Fruit fly (Drosophila melanogaster) whole organism, embryonic: ENCODE results near the gene CG6656.

Source experiments
- C15 ChIP-seq: fragments of 200-800 bp; sonication (Bioruptor generic); IDR thresholded peaks from 3 replicates; pipeline ENCODE4 v1.3.6; 2022; ENCODE audit warnings: missing biosample characterization, missing genetic modification characterization
- CG12155 ChIP-seq: fragments of 200-800 bp; sonication (Bioruptor generic); optimal IDR thresholded peaks from 3 replicates; lab custom pipeline; 2016; ENCODE audit warnings: missing biosample characterization, missing genetic modification characterization
- CG12391 ChIP-seq: fragments of 200-800 bp; sonication (Bioruptor generic); optimal IDR thresholded peaks from 3 replicates; lab custom pipeline; 2018; ENCODE audit warnings: missing biosample characterization, mild to moderate bottlenecking, missing genetic modification characterization, moderate library complexity
- CG12659 ChIP-seq: fragments of 200-800 bp; sonication (Bioruptor generic); optimal IDR thresholded peaks from 3 replicates; lab custom pipeline; 2017; ENCODE audit warnings: mild to moderate bottlenecking, missing biosample characterization, missing genetic modification reagents, missing genetic modification characterization
- CG13296 ChIP-seq: fragments of 200-800 bp; sonication (Bioruptor generic); optimal IDR thresholded peaks from 3 replicates; lab custom pipeline; 2018; ENCODE audit warnings: missing biosample characterization, mild to moderate bottlenecking, missing genetic modification characterization
- CG14014 ChIP-seq: fragments of 200-800 bp; sonication (Bioruptor generic); IDR thresholded peaks from 2 replicates; pipeline ENCODE4 v1.3.6; 2022; ENCODE audit warnings: missing biosample characterization, missing genetic modification characterization
- CG15601 ChIP-seq: fragments of 200-800 bp; sonication (Bioruptor generic); optimal IDR thresholded peaks from 3 replicates; lab custom pipeline; 2019; ENCODE audit warnings: missing biosample characterization, mild to moderate bottlenecking, missing genetic modification characterization, moderate library complexity
- CG17359 ChIP-seq: fragments of 200-800 bp; sonication (Bioruptor generic); optimal IDR thresholded peaks from 3 replicates; lab custom pipeline; 2018; ENCODE audit warnings: missing biosample characterization, mild to moderate bottlenecking, missing genetic modification characterization, moderate library complexity
- CG18262 ChIP-seq: fragments of 200-800 bp; optimal IDR thresholded peaks from 3 replicates; lab custom pipeline; 2019; ENCODE audit warnings: missing biosample characterization, mild to moderate bottlenecking, missing genetic modification characterization, moderate library complexity
- CG30020 ChIP-seq: fragments of 200-800 bp; optimal IDR thresholded peaks from 2 replicates; lab custom pipeline; 2019; ENCODE audit warnings: missing biosample characterization, mild to moderate bottlenecking, missing genetic modification characterization, moderate library complexity
- CG30403 ChIP-seq: fragments of 200-800 bp; sonication (Bioruptor generic); optimal IDR thresholded peaks from 3 replicates; lab custom pipeline; 2016; ENCODE audit warnings: missing biosample characterization, missing genetic modification characterization
- CG31441 ChIP-seq: fragments of 200-800 bp; sonication (Bioruptor generic); IDR thresholded peaks from 2 replicates; pipeline ENCODE4 v1.3.6; 2022; ENCODE audit warnings: missing biosample characterization, missing genetic modification characterization
- CG34422 ChIP-seq: fragments of 200-800 bp; sonication (Bioruptor generic); IDR thresholded peaks from 3 replicates; pipeline ENCODE4 v1.3.6; 2022; ENCODE audit warnings: missing biosample characterization, missing genetic modification characterization
- CG3995 ChIP-seq: fragments of 200-800 bp; sonication (Bioruptor generic); optimal IDR thresholded peaks from 3 replicates; lab custom pipeline; 2016; ENCODE audit warnings: missing biosample characterization, missing genetic modification characterization
- CG4282 ChIP-seq: fragments of 200-800 bp; sonication (Bioruptor generic); optimal IDR thresholded peaks from 2 replicates; lab custom pipeline; 2016; ENCODE audit warnings: missing biosample characterization, missing genetic modification characterization
- CG4404 ChIP-seq: fragments of 200-800 bp; sonication (Bioruptor generic); IDR thresholded peaks from 2 replicates; pipeline ENCODE4 v1.3.6; 2022; ENCODE audit warnings: missing biosample characterization, missing genetic modification characterization
- CG4617 ChIP-seq: fragments of 200-800 bp; sonication (Bioruptor generic); optimal IDR thresholded peaks from 3 replicates; lab custom pipeline; 2016; ENCODE audit warnings: missing biosample characterization, missing genetic modification characterization, borderline replicate concordance
- CG5953 ChIP-seq: fragments of 200-800 bp; sonication (Bioruptor generic); IDR thresholded peaks from 2 replicates; pipeline ENCODE4 v1.3.6; 2022; ENCODE audit warnings: missing biosample characterization, missing genetic modification characterization
- CG8089 ChIP-seq: fragments of 200-800 bp; sonication (Bioruptor generic); optimal IDR thresholded peaks from 3 replicates; lab custom pipeline; 2016; ENCODE audit warnings: missing biosample characterization, missing genetic modification characterization
- CG8388 ChIP-seq: fragments of 200-800 bp; sonication (Bioruptor generic); optimal IDR thresholded peaks from 2 replicates; lab custom pipeline; 2019; ENCODE audit warnings: missing biosample characterization, mild to moderate bottlenecking, missing genetic modification characterization, moderate library complexity
- CG8478 ChIP-seq: fragments of >200 bp; optimal IDR thresholded peaks from 2 replicates; lab custom pipeline; 2018
- Chrac-16 ChIP-seq: fragments of 200-800 bp; sonication (Bioruptor generic); optimal IDR thresholded peaks from 3 replicates; lab custom pipeline; 2016; ENCODE audit warnings: missing biosample characterization, missing genetic modification characterization
- Dad ChIP-seq: fragments of 200-800 bp; sonication (Bioruptor generic); optimal IDR thresholded peaks from 3 replicates; lab custom pipeline; 2016; ENCODE audit warnings: missing biosample characterization, missing genetic modification characterization
- Dp ChIP-seq: fragments of 200-800 bp; sonication (Bioruptor generic); optimal IDR thresholded peaks from 2 replicates; lab custom pipeline; 2018; ENCODE audit warnings: missing biosample characterization, mild to moderate bottlenecking, missing genetic modification characterization, moderate library complexity
- HHEX ChIP-seq: fragments of 200-800 bp; sonication (Bioruptor generic); optimal IDR thresholded peaks from 3 replicates; lab custom pipeline; 2017; ENCODE audit warnings: missing biosample characterization, mild to moderate bottlenecking, missing genetic modification characterization, missing genetic modification reagents
- NC2β ChIP-seq: fragments of 200-800 bp; sonication (Bioruptor generic); optimal IDR thresholded peaks from 2 replicates; lab custom pipeline; 2016; ENCODE audit warnings: missing biosample characterization, missing genetic modification characterization
- NK7.1 ChIP-seq: fragments of 200-800 bp; sonication (Bioruptor generic); optimal IDR thresholded peaks from 3 replicates; lab custom pipeline; 2016; ENCODE audit warnings: missing biosample characterization, missing genetic modification characterization
- NfI ChIP-seq: fragments of 200-800 bp; sonication (Bioruptor generic); optimal IDR thresholded peaks from 3 replicates; lab custom pipeline; 2018; ENCODE audit warnings: missing biosample characterization, mild to moderate bottlenecking, missing genetic modification characterization, moderate library complexity
- Side ChIP-seq: fragments of 200-800 bp; sonication (Bioruptor generic); optimal IDR thresholded peaks from 2 replicates; lab custom pipeline; 2016; ENCODE audit warnings: missing biosample characterization, missing genetic modification characterization
- Sin3A ChIP-seq: fragments of >200 bp; optimal IDR thresholded peaks from 2 replicates; lab custom pipeline; 2018
- Sox102F ChIP-seq: fragments of 200-800 bp; sonication (Bioruptor generic); optimal IDR thresholded peaks from 2 replicates; lab custom pipeline; 2018; ENCODE audit warnings: missing biosample characterization, mild to moderate bottlenecking, missing genetic modification characterization, moderate library complexity
- Vsx1 ChIP-seq: fragments of 200-800 bp; sonication (Bioruptor generic); optimal IDR thresholded peaks from 2 replicates; lab custom pipeline; 2017; ENCODE audit warnings: missing biosample characterization, mild to moderate bottlenecking, missing genetic modification characterization, missing genetic modification reagents
- ab ChIP-seq: fragments of 200-800 bp; sonication (Bioruptor generic); optimal IDR thresholded peaks from 2 replicates; lab custom pipeline; 2016; ENCODE audit warnings: missing biosample characterization, missing genetic modification characterization
- br ChIP-seq: fragments of >200 bp; optimal IDR thresholded peaks from 2 replicates; lab custom pipeline; 2017
- cato ChIP-seq: fragments of 200-800 bp; sonication (Bioruptor generic); optimal IDR thresholded peaks from 2 replicates; lab custom pipeline; 2016; ENCODE audit warnings: missing biosample characterization, missing genetic modification characterization, borderline replicate concordance
- esg ChIP-seq: fragments of 200-800 bp; sonication (Bioruptor generic); conservative IDR thresholded peaks from 2 replicates; pipeline ENCODE4 v1.3.6; 2022; ENCODE audit warnings: missing biosample characterization, missing genetic modification characterization
- gcm2 ChIP-seq: fragments of 200-800 bp; sonication (Bioruptor generic); optimal IDR thresholded peaks from 2 replicates; lab custom pipeline; 2016; ENCODE audit warnings: missing biosample characterization, missing genetic modification characterization
- gem ChIP-seq: fragments of 200-800 bp; sonication (Bioruptor generic); optimal IDR thresholded peaks from 2 replicates; lab custom pipeline; 2019; ENCODE audit warnings: missing biosample characterization, mild to moderate bottlenecking, missing genetic modification characterization, moderate library complexity
- jigr1 ChIP-seq: fragments of 200-800 bp; sonication (Bioruptor generic); IDR thresholded peaks from 3 replicates; pipeline ENCODE4 v1.3.6; 2022; ENCODE audit warnings: missing biosample characterization, missing genetic modification characterization
- kah ChIP-seq: fragments of 200-800 bp; sonication (Bioruptor generic); optimal IDR thresholded peaks from 2 replicates; lab custom pipeline; 2018; ENCODE audit warnings: missing biosample characterization, mild to moderate bottlenecking, missing genetic modification characterization
- lola ChIP-seq, 3 experiments: fragments of >200 bp in 2 of 3; fragments of 200-800 bp in 1 of 3; sonication (Bioruptor generic) in 1 of 3; optimal IDR thresholded peaks; 2 replicates each; lab custom pipeline; 2017 to 2019; ENCODE audit warnings: missing biosample characterization in 3 of 3, missing genetic modification characterization in 3 of 3, mild to moderate bottlenecking in 1 of 3, moderate library complexity in 1 of 3
- luna ChIP-seq: fragments of 200-800 bp; sonication (Bioruptor generic); optimal IDR thresholded peaks from 2 replicates; lab custom pipeline; 2016; ENCODE audit warnings: missing biosample characterization, missing genetic modification characterization
- peb ChIP-seq: fragments of 200-800 bp; sonication (Bioruptor generic); IDR thresholded peaks from 2 replicates; pipeline ENCODE4 v1.3.6; 2022; ENCODE audit warnings: missing biosample characterization, missing genetic modification characterization
- psq ChIP-seq: fragments of 200-800 bp; sonication (Bioruptor generic); optimal IDR thresholded peaks from 2 replicates; lab custom pipeline; 2017; ENCODE audit warnings: missing biosample characterization, missing genetic modification characterization
- sug ChIP-seq: fragments of 200-800 bp; optimal IDR thresholded peaks from 2 replicates; lab custom pipeline; 2019; ENCODE audit warnings: missing biosample characterization, mild to moderate bottlenecking, missing genetic modification characterization, moderate library complexity
- toy ChIP-seq: fragments of 200-800 bp; sonication (Bioruptor generic); IDR thresholded peaks from 2 replicates; pipeline ENCODE4 v1.3.6; 2022; ENCODE audit warnings: missing biosample characterization, missing genetic modification characterization
- twi ChIP-seq: fragments of 200-800 bp; optimal IDR thresholded peaks from 2 replicates; lab custom pipeline; 2019; ENCODE audit warnings: missing biosample characterization, mild to moderate bottlenecking, missing genetic modification characterization, moderate library complexity
- tx ChIP-seq: fragments of 200-800 bp; sonication (Bioruptor generic); optimal IDR thresholded peaks from 2 replicates; lab custom pipeline; 2016; ENCODE audit warnings: missing biosample characterization, missing genetic modification characterization
- unpg ChIP-seq: fragments of 200-800 bp; sonication (Bioruptor generic); optimal IDR thresholded peaks from 3 replicates; lab custom pipeline; 2018; ENCODE audit warnings: missing biosample characterization, mild to moderate bottlenecking, missing genetic modification characterization, moderate library complexity
- vvl ChIP-seq: fragments of 200-800 bp; sonication (Bioruptor generic); IDR thresholded peaks from 2 replicates; pipeline ENCODE4 v1.3.6; 2022; ENCODE audit warnings: missing biosample characterization, missing genetic modification characterization
- zfh1 ChIP-seq: fragments of 200-800 bp; sonication (Bioruptor generic); IDR thresholded peaks from 3 replicates; pipeline ENCODE4 v1.3.6; 2022; ENCODE audit warnings: missing biosample characterization, missing genetic modification characterization

The CG6656 gene

DNA sequence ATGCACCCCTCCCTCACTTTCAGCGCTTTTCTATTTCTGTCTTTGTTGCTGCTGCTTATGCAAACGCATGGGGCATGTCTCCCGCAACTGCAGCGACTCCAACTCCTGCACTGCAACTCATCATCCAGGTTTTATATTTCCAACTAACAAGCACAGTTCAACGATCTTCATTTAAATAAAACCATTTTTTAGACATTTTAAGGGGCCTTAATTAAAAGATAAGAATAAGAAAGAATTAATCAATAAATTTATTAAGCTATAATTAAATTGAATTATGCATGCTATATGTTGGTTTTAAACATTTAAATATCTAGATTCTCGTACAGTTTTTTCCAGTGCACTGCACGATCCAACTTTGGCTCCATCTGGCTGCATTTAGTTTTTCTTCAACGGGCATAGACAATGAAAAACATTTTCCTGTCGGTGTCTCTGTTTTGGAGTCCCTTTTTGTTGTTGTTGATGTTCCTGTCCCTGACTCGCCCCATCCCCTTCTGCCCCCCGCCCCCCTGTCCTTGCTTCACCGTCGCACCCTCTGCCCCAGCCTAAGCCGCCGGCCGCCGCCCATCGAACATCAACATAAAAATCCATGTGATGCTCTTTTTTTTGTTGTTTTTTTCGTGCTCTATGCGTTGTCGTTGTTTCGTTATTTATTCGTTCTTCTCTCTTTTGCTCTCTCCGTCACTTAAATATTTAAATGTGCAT lies 46.2 kb upstream of the CG6656 start (continued):
- TF ChIP-seq Dad (GFP tag; lab: Kevin White, UChicago) (no peak), twi (tag; lab: Kevin White, UChicago) (peak; percentile 86), vvl (peak; percentile 74), esg (GFP tag; lab: Robert Waterston, UW) (no peak), CG12391 (tag; lab: Kevin White, UChicago) (peak; percentile 91), cato (GFP tag; lab: Kevin White, UChicago) (peak; percentile 51), CG31441 (GFP tag; lab: Robert Waterston, UW) (peak; percentile 86), CG15601 (tag; lab: Kevin White, UChicago) (peak; percentile 93), CG5953 (no peak), Vsx1 (peak; percentile 32), Sin3A (lab: Kevin White, UChicago) (no peak), kah (no peak), CG12155 (GFP tag; lab: Kevin White, UChicago) (peak; percentile 36), CG4282 (GFP tag; lab: Kevin White, UChicago) (no peak), jigr1 (no peak), tx (GFP tag; lab: Kevin White, UChicago) (no peak), CG12659 (GFP tag; lab: Kevin White, UChicago) (peak; percentile 3), psq (GFP tag; lab: Kevin White, UChicago) (peak; percentile 31), CG4404 (GFP tag; lab: Robert Waterston, UW) (no peak; the same call in 1 of the 2 replicates), gem (peak; percentile 92), HHEX (peak; percentile 39), CG8478 (lab: Kevin White, UChicago) (no peak), NC2β (GFP tag; lab: Kevin White, UChicago) (no peak), CG8388 (peak; percentile 91), Chrac-16 (GFP tag; lab: Kevin White, UChicago) (peak; percentile 50), CG4617 (GFP tag; lab: Kevin White, UChicago) (peak; percentile 19), zfh1 (GFP tag; lab: Robert Waterston, UW) (peak; percentile 55; the same call in 2 of the 3 replicates), CG18262 (tag; lab: Kevin White, UChicago) (peak; percentile 96), CG30403 (GFP tag; lab: Kevin White, UChicago) (peak; percentile 71), Sox102F (peak; percentile 75), unpg (peak; percentile 89), gcm2 (GFP tag; lab: Kevin White, UChicago) (no peak), luna (no peak), Dp (no peak), Side (GFP tag; lab: Kevin White, UChicago) (no peak), lola (GFP tag; optimal IDR thresholded peaks at IDR 0.05; lab: Kevin White, UChicago) (peak in 1 of 3 experiments; percentile 96), br (no peak), CG8089 (GFP tag; lab: Kevin White, UChicago) (no peak), C15 (GFP tag; lab: Robert Waterston, UW) (no peak), CG30020 (tag; lab: Kevin White, UChicago) (peak; percentile 63), NK7.1 (no peak), peb (GFP tag; lab: Robert Waterston, UW) (peak; percentile 53; the same call in 1 of the 2 replicates), CG34422 (GFP tag; lab: Robert Waterston, UW) (peak; percentile 55; the same call in 2 of the 3 replicates), NfI (GFP tag; lab: Kevin White, UChicago) (no peak), CG13296 (GFP tag; lab: Kevin White, UChicago) (no peak), CG17359 (peak; percentile 67), sug (tag; lab: Kevin White, UChicago) (no peak), CG3995 (GFP tag; lab: Kevin White, UChicago) (no peak), toy (GFP tag; lab: Robert Waterston, UW) (no peak), ab (GFP tag; lab: Kevin White, UChicago) (no peak), CG14014 (no peak)
